Worm (Caenorhabditis elegans): ENCODE data around the gene Y43C5A.3.

The Y43C5A.3 gene

DNA sequence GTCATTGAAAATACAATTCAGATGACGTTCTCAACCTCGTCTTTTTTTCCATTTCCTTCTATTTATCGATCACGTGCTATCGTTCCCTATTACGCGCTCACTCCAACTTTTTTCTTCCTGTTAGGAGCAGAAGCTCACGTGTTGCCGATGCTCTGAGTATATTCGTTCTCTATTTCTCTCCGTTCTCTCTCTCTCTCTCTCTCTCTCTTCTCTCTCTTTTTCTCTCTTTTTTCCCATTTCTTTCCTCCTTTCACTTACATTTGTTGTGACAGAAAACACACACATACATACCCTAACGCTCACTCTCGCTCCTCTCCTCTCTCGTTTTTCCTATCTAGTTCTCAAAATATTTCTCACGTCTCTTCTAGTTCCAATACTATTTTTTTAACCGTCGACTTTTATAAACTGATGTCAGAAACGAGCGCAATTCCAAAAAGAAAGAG lies 21.5 kb upstream of the Y43C5A.3 start:
- TF ChIP-seq C34B4.2 (tag; optimal IDR thresholded peaks at IDR 0.05) (no peak), hpl-2 (GFP tag; optimal IDR thresholded peaks at IDR 0.05) (peak; percentile 23), nhr-19 (GFP tag; conservative IDR thresholded peaks at IDR 0.05) (peak; percentile 91), nhr-11 (tag; optimal IDR thresholded peaks at IDR 0.05) (peak; percentile 91), elt-2 (tag; optimal IDR thresholded peaks at IDR 0.05) (peak; percentile 87), C16A3.4 (tag; optimal IDR thresholded peaks at IDR 0.05) (peak; percentile 77), jun-1 (tag; optimal IDR thresholded peaks at IDR 0.05) (peak; percentile 84), skn-1 (tag; optimal IDR thresholded peaks at IDR 0.05) (peak; percentile 67), fkh-4 (tag; optimal IDR thresholded peaks at IDR 0.05; ENCODE audit: borderline replicate concordance) (peak; percentile 51), xbp-1 (tag; optimal IDR thresholded peaks at IDR 0.05) (peak; percentile 91), unc-98 (GFP tag; IDR thresholded peaks at IDR 0.05) (peak; percentile 48; the same call in 1 of the 2 replicates), zag-1 (tag; optimal IDR thresholded peaks at IDR 0.05) (peak; percentile 67), fkh-8 (tag; optimal IDR thresholded peaks at IDR 0.05) (peak; percentile 98), unc-30 (tag; optimal IDR thresholded peaks at IDR 0.05) (no peak), mep-1 (tag; optimal IDR thresholded peaks at IDR 0.05) (peak; percentile 81), isw-1 (GFP tag; IDR thresholded peaks at IDR 0.05) (peak; percentile 83), ztf-11 (tag; optimal IDR thresholded peaks at IDR 0.05) (peak in 1 of 2 experiments; percentile 41), lin-39 (tag; optimal IDR thresholded peaks at IDR 0.05) (peak; percentile 40), grh-1 (GFP tag; IDR thresholded peaks at IDR 0.05) (peak; percentile 46; the same call in 1 of the 2 replicates), lin-13 (GFP tag; optimal IDR thresholded peaks at IDR 0.05) (peak; percentile 87), ceh-88 (GFP tag; IDR thresholded peaks at IDR 0.05) (peak; percentile 72), alr-1 (tag; optimal IDR thresholded peaks at IDR 0.05; ENCODE audit: borderline replicate concordance) (no peak), lin-15B (tag; optimal IDR thresholded peaks at IDR 0.05) (no peak), ceh-90 (tag; optimal IDR thresholded peaks at IDR 0.05) (no peak), ama-1 (optimal IDR thresholded peaks at IDR 0.05) (peak; percentile 63), dsc-1 (tag; optimal IDR thresholded peaks at IDR 0.05) (peak; percentile 97), swsn-7 (tag; optimal IDR thresholded peaks at IDR 0.05) (peak; percentile 94), efl-1 (optimal IDR thresholded peaks at IDR 0.05) (peak; percentile 77 to 84), efl-1 (GFP tag; optimal IDR thresholded peaks at IDR 0.05 in 1 of 2) (peak; percentile 60 to 95), nhr-71 (tag; optimal IDR thresholded peaks at IDR 0.05) (peak; percentile 99), nhr-237 (tag; optimal IDR thresholded peaks at IDR 0.05) (peak; percentile 78), nhr-90 (tag; optimal IDR thresholded peaks at IDR 0.05; ENCODE audit: poor library complexity) (peak; percentile 80), unc-130 (tag; optimal IDR thresholded peaks at IDR 0.05) (no peak), mef-2 (tag; optimal IDR thresholded peaks at IDR 0.05) (peak; percentile 70), ces-1 (GFP tag; optimal IDR thresholded peaks at IDR 0.05) (no peak), ceh-82 (tag; optimal IDR thresholded peaks at IDR 0.05) (peak; percentile 28 to 73 (median 42)), pax-3 (tag; optimal IDR thresholded peaks at IDR 0.05) (peak; percentile 87), efl-3 (GFP tag; optimal IDR thresholded peaks at IDR 0.05) (no peak), ets-5 (GFP tag; IDR thresholded peaks at IDR 0.05) (no peak), lsy-2 (tag; optimal IDR thresholded peaks at IDR 0.05) (peak; percentile 88 to 90), hlh-4 (tag; optimal IDR thresholded peaks at IDR 0.05) (no peak), aly-2 (tag; optimal IDR thresholded peaks at IDR 0.05) (peak; percentile 73), mdl-1 (tag; optimal IDR thresholded peaks at IDR 0.05) (peak; percentile 82 to 92), nhr-84 (tag; optimal IDR thresholded peaks at IDR 0.05) (no peak), fos-1 (tag; optimal IDR thresholded peaks at IDR 0.05) (peak; percentile 60), rnt-1 (tag; optimal IDR thresholded peaks at IDR 0.05) (peak; percentile 86), nhr-76 (tag; optimal IDR thresholded peaks at IDR 0.05) (no peak), Y116A8C.19 (tag; optimal IDR thresholded peaks at IDR 0.05; ENCODE audit: borderline replicate concordance) (no peak), aha-1 (tag; optimal IDR thresholded peaks at IDR 0.05) (no peak), hlh-17 (GFP tag; optimal IDR thresholded peaks at IDR 0.05; ENCODE audit: borderline replicate concordance) (no peak), snpc-4 (tag; optimal IDR thresholded peaks at IDR 0.05) (peak; percentile 32), pqm-1 (tag; optimal IDR thresholded peaks at IDR 0.05) (no peak), unc-86 (tag; optimal IDR thresholded peaks at IDR 0.05) (peak; percentile 97), vab-15 (tag; optimal IDR thresholded peaks at IDR 0.05) (peak; percentile 19)

Data from whole organism, L1 larva.